Worm (Caenorhabditis elegans): ENCODE data around the gene srz-31.

DNA sequence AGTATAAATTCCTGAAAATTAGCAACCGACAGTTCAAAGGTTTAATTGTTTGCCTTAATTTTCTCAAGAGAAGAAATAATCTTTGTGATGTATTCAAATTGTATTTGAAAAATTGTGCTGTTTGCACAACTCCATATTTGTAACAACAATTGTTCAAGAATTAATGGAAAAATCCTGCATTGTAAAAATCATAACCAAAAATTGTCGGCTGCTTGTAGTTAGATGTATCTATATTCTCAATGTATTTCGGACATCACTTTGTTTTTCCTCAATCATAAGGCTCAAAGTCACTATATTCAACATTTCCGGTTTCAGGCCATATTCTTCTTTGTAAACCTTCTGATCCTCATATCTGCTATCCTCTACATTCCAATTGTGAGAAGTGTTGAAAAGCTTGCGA lies 5.9 kb downstream of the srz-31 start:
- TF ChIP-seq sem-4 (tag; optimal IDR thresholded peaks at IDR 0.05) = no peak
- no peak for TF ChIP-seq lin-13 (GFP tag; optimal IDR thresholded peaks at IDR 0.05)
- TF ChIP-seq fos-1 (tag; optimal IDR thresholded peaks at IDR 0.05) = no peak
- no peak for TF ChIP-seq R02D3.7 (tag; optimal IDR thresholded peaks at IDR 0.05)

Measured in whole organism, L2 larva.